Worm (Caenorhabditis elegans) whole organism, young adult: ENCODE data around the gene syf-3.

ENCODE experiments used
- B0261.1 ChIP-seq: sonication (generic microtip); optimal IDR thresholded peaks from 2 replicates; lab custom pipeline; 2016; ENCODE audit warnings: mild to moderate bottlenecking, missing genetic modification characterization, moderate library complexity, missing compliant biosample characterization
- D2030.7 ChIP-seq: fragments of 200-800 bp; sonication (Bioruptor generic); IDR thresholded peaks from 2 replicates; pipeline ENCODE4 v1.3.6; 2022; ENCODE audit warnings: missing genetic modification reagents, missing genetic modification characterization, missing compliant biosample characterization
- F10E7.11 ChIP-seq: sonication (generic microtip); optimal IDR thresholded peaks from 2 replicates; lab custom pipeline; 2017; ENCODE audit warnings: mild to moderate bottlenecking, missing genetic modification characterization, moderate library complexity, missing compliant biosample characterization
- F52B5.7 ChIP-seq: sonication (generic microtip); optimal IDR thresholded peaks from 2 replicates; lab custom pipeline; 2016; ENCODE audit warnings: mild to moderate bottlenecking, missing genetic modification characterization, missing compliant biosample characterization
- K12H6.12 ChIP-seq: fragments of 200-800 bp; sonication (Bioruptor generic); optimal IDR thresholded peaks from 2 replicates; lab custom pipeline; 2018; ENCODE audit warnings: mild to moderate bottlenecking, missing genetic modification characterization, missing compliant biosample characterization
- Y53G8AR.9 ChIP-seq: fragments of 200-800 bp; sonication (Bioruptor generic); conservative IDR thresholded peaks from 2 replicates; pipeline ENCODE4 v1.3.6; 2022; ENCODE audit warnings: missing genetic modification reagents, missing genetic modification characterization, missing compliant biosample characterization
- Y95B8A.8 ChIP-seq: fragments of 200-800 bp; sonication (Bioruptor generic); IDR thresholded peaks from 2 replicates; pipeline ENCODE4 v1.3.6; 2022; ENCODE audit warnings: missing genetic modification reagents, missing genetic modification characterization, missing compliant biosample characterization
- attf-5 ChIP-seq: fragments of 200-800 bp; sonication (Bioruptor generic); optimal IDR thresholded peaks from 2 replicates; lab custom pipeline; 2018; ENCODE audit warnings: mild to moderate bottlenecking, missing genetic modification characterization, missing compliant biosample characterization
- attf-6 ChIP-seq: fragments of 200-800 bp; sonication (Bioruptor generic); IDR thresholded peaks from 2 replicates; pipeline ENCODE4 v1.3.6; 2022; ENCODE audit warnings: missing genetic modification reagents, missing genetic modification characterization, missing compliant biosample characterization
- ccch-3 ChIP-seq: fragments of 200-800 bp; sonication (Bioruptor generic); optimal IDR thresholded peaks from 2 replicates; lab custom pipeline; 2018; ENCODE audit warnings: mild to moderate bottlenecking, missing genetic modification characterization, missing compliant biosample characterization
- cebp-2 ChIP-seq: fragments of 200-800 bp; sonication (Bioruptor generic); IDR thresholded peaks from 2 replicates; pipeline ENCODE4 v1.3.6; 2022; ENCODE audit warnings: missing genetic modification characterization, missing compliant biosample characterization
- ceh-79 ChIP-seq: sonication (generic microtip); optimal IDR thresholded peaks from 2 replicates; lab custom pipeline; 2017; ENCODE audit warnings: mild to moderate bottlenecking, missing genetic modification characterization, missing compliant biosample characterization
- dox-1 ChIP-seq: fragments of 200-800 bp; sonication (Bioruptor generic); IDR thresholded peaks from 2 replicates; pipeline ENCODE4 v1.3.6; 2022; ENCODE audit warnings: missing genetic modification reagents, missing genetic modification characterization, missing compliant biosample characterization
- efl-1 ChIP-seq: fragments of 150-350 bp; optimal IDR thresholded peaks from 2 replicates; lab custom pipeline; 2014; ENCODE audit warnings: missing biosample characterization, missing genetic modification reagents, missing genetic modification characterization
- egrh-3 ChIP-seq: fragments of 200-800 bp; sonication (Bioruptor generic); IDR thresholded peaks from 2 replicates; pipeline ENCODE4 v1.3.6; 2022; ENCODE audit warnings: missing genetic modification reagents, missing genetic modification characterization, missing compliant biosample characterization
- ekl-4 ChIP-seq: fragments of 200-800 bp; sonication (Bioruptor generic); IDR thresholded peaks from 2 replicates; pipeline ENCODE4 v1.3.6; 2022; ENCODE audit warnings: missing genetic modification reagents, missing genetic modification characterization, missing compliant biosample characterization
- him-1 ChIP-seq: sonication (generic microtip); optimal IDR thresholded peaks from 2 replicates; lab custom pipeline; 2016; ENCODE audit warnings: missing genotype, missing genetic modification reagents, missing genetic modification characterization, missing compliant biosample characterization
- hmg-1.2 ChIP-seq: fragments of 200-800 bp; sonication (Bioruptor generic); IDR thresholded peaks from 2 replicates; pipeline ENCODE4 v1.3.6; 2022; ENCODE audit warnings: missing genetic modification reagents, missing genetic modification characterization, missing compliant biosample characterization
- hmg-20 ChIP-seq: fragments of 200-800 bp; sonication (Bioruptor generic); IDR thresholded peaks from 2 replicates; pipeline ENCODE4 v1.3.6; 2022; ENCODE audit warnings: missing genetic modification reagents, missing genetic modification characterization, missing compliant biosample characterization
- lag-1 ChIP-seq: fragments of 200-800 bp; sonication (Bioruptor generic); IDR thresholded peaks from 2 replicates; pipeline ENCODE4 v1.3.6; 2022; ENCODE audit warnings: missing genetic modification reagents, missing genetic modification characterization, missing compliant biosample characterization
- lin-26 ChIP-seq: fragments of 200-800 bp; sonication (Bioruptor generic); IDR thresholded peaks from 2 replicates; pipeline ENCODE4 v1.3.6; 2022; ENCODE audit warnings: missing genetic modification reagents, missing genetic modification characterization, missing compliant biosample characterization
- lin-35 ChIP-seq, 3 experiments: fragments of 150-350 bp in 2 of 3; sonication (generic microtip) in 1 of 3; optimal IDR thresholded peaks; 2 replicates each; lab custom pipeline; 2014 to 2018; ENCODE audit warnings: missing biosample characterization in 3 of 3, missing genetic modification characterization in 3 of 3, missing genetic modification reagents in 3 of 3
- lir-1 ChIP-seq: fragments of 200-800 bp; sonication (Bioruptor generic); conservative IDR thresholded peaks from 2 replicates; pipeline ENCODE4 v1.3.6; 2022; ENCODE audit warnings: missing genetic modification reagents, missing genetic modification characterization, missing compliant biosample characterization
- nhr-80 ChIP-seq: sonication (generic microtip); optimal IDR thresholded peaks from 2 replicates; lab custom pipeline; 2016; ENCODE audit warnings: missing genetic modification characterization, missing compliant biosample characterization
- nhr-90 ChIP-seq: sonication (generic microtip); optimal IDR thresholded peaks from 2 replicates; lab custom pipeline; 2016; ENCODE audit warnings: missing genotype, mild to moderate bottlenecking, missing genetic modification characterization, missing compliant biosample characterization
- snpc-3.4 ChIP-seq: sonication (generic microtip); optimal IDR thresholded peaks from 2 replicates; lab custom pipeline; 2017; ENCODE audit warnings: missing genetic modification characterization, mild to moderate bottlenecking, missing compliant biosample characterization, antibody characterized with exemption, moderate library complexity, missing genotype, missing genetic modification reagents
- snpc-4 ChIP-seq, 5 experiments: fragments of 150-350 bp in 1 of 5; sonication (generic microtip) in 4 of 5; optimal IDR thresholded peaks; 2 replicates each; lab custom pipeline; 2014 to 2018; ENCODE audit warnings: missing genetic modification characterization in 5 of 5, missing biosample characterization in 3 of 5, antibody characterized with exemption in 2 of 5, mild to moderate bottlenecking in 2 of 5, missing compliant biosample characterization in 2 of 5, missing genotype in 2 of 5, moderate library complexity in 2 of 5, missing genetic modification reagents in 1 of 5
- unc-62 ChIP-seq: fragments of 150-350 bp; optimal IDR thresholded peaks from 2 replicates; lab custom pipeline; 2014; ENCODE audit warnings: missing biosample characterization, missing genetic modification reagents, missing genetic modification characterization
- xnd-1 ChIP-seq: sonication (generic microtip); optimal IDR thresholded peaks from 2 replicates; lab custom pipeline; 2016; ENCODE audit warnings: missing genotype, missing genetic modification reagents, missing genetic modification characterization, missing compliant biosample characterization
- ztf-18 ChIP-seq: sonication (generic microtip); optimal IDR thresholded peaks from 2 replicates; lab custom pipeline; 2016; ENCODE audit warnings: missing genotype, mild to moderate bottlenecking, missing genetic modification characterization, missing compliant biosample characterization
- ztf-22 ChIP-seq: fragments of 200-800 bp; sonication (Bioruptor generic); optimal IDR thresholded peaks from 2 replicates; lab custom pipeline; 2018; ENCODE audit warnings: mild to moderate bottlenecking, missing genetic modification characterization, moderate library complexity, missing compliant biosample characterization
- ztf-25 ChIP-seq: fragments of 200-800 bp; sonication (Bioruptor generic); IDR thresholded peaks from 2 replicates; pipeline ENCODE4 v1.3.6; 2022; ENCODE audit warnings: missing genetic modification reagents, missing genetic modification characterization, missing compliant biosample characterization

The syf-3 gene

ce11 chrV:5955627-5956026 is 15.8 kb downstream of the syf-3 start:
- TF ChIP-seq lin-26 (GFP tag; lab: Robert Waterston, UW) (no peak), F52B5.7 (no peak), B0261.1 (tag; lab: Kevin White, UChicago) (no peak)

- no peak for TF ChIP-seq efl-1 (GFP tag; lab: Kevin White, UChicago)
- 0 out of 2 replicates have a peak, but pooled peaks have one; percentile 16 for TF ChIP-seq cebp-2 (GFP tag; lab: Robert Waterston, UW)
Observed at ce11 chrV:5961516-5961915, 21.7 kb downstream of the syf-3 start, which contains the start of gene mcp-1. mcp-1 (plus strand) TSS chrV:5961807.

DNA sequence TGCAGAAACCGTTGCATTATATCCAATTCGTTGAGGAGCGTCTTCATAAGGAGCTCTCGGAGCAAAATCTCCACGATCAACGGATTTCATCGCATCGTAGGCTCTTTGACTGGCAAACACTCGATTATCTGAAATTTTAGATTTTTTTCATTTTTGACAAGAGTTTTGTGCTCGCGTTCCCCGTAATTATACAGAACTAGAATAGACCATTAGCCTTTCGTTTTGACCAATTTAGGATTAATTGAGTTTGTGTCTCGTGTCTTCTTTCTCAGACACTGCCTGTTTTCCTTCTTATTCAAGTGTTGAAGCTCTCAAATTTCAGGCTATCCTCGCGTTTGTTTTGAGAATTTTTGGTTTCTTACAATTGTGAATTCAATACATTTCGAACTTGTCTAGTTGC is 23.3 kb downstream of the syf-3 start:
- TF ChIP-seq unc-62 (GFP tag; lab: Kevin White, UChicago) (no peak), F10E7.11 (tag; lab: Kevin White, UChicago) (no peak), lag-1 (GFP tag; lab: Robert Waterston, UW) (no peak), nhr-80 (tag; lab: Kevin White, UChicago) (no peak), hmg-20 (GFP tag; lab: Robert Waterston, UW) (no peak), egrh-3 (no peak), ceh-79 (tag; lab: Kevin White, UChicago) (no peak), ccch-3 (GFP tag; lab: Kevin White, UChicago) (no peak), Y95B8A.8 (GFP tag; lab: Robert Waterston, UW) (no peak), attf-5 (GFP tag; lab: Kevin White, UChicago) (no peak), lin-26 (GFP tag; lab: Robert Waterston, UW) (no peak), snpc-3.4 (tag; lab: Kevin White, UChicago) (no peak), lir-1 (GFP tag; lab: Robert Waterston, UW) (no peak), ztf-25 (GFP tag; lab: Robert Waterston, UW) (no peak), ztf-22 (no peak), attf-6 (no peak), efl-1 (GFP tag; lab: Kevin White, UChicago) (no peak), D2030.7 (GFP tag; lab: Robert Waterston, UW) (no peak)

DNA sequence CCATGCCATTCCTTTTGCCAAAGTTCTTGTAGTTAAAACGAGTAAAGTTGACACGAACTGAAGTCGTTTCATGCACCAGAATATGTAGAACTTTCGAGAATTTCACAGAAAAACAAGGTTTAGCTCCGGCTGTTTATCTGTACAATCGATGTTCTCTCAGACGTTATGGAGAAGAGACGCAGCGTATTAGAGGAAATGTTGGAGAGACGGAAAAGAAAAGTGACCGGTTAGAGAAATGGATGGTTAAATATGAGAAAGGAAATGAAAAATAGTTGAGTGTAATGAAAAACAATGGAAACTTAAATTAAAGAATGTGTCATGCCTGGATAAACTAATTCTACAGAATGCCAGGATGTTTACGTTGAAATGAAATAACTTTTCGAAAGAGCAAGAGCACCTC is 23.9 kb downstream of the syf-3 start, which contains the start of gene pcm-1:
TSS of gene pcm-1 (minus strand) at position 187 of the 400 bp plus-strand sequence.
- no peak for TF ChIP-seq nhr-80 (tag; lab: Kevin White, UChicago)
- no peak for TF ChIP-seq nhr-90 (tag; lab: Kevin White, UChicago)
- no peak for TF ChIP-seq snpc-4 (GFP tag; optimal IDR thresholded peaks at IDR 0.05; lab: Kevin White, UChicago)
- no peak for TF ChIP-seq snpc-4 (tag; optimal IDR thresholded peaks at IDR 0.05; lab: Kevin White, UChicago)
- no peak for TF ChIP-seq ekl-4
- TF ChIP-seq dox-1 (GFP tag; lab: Robert Waterston, UW) = no peak
- no peak for TF ChIP-seq xnd-1 (tag; lab: Kevin White, UChicago)
- peak; percentile 45; the same call in 1 of the 2 replicates for TF ChIP-seq hmg-1.2 (GFP tag; lab: Robert Waterston, UW)
- TF ChIP-seq K12H6.12 (tag; lab: Kevin White, UChicago) = peak; percentile 33
- no peak for TF ChIP-seq lin-35 (GFP tag; optimal IDR thresholded peaks at IDR 0.05; lab: Kevin White, UChicago)
- no peak for TF ChIP-seq ztf-18
- TF ChIP-seq Y53G8AR.9 (GFP tag; lab: Robert Waterston, UW) = no peak
- TF ChIP-seq him-1 (tag; lab: Kevin White, UChicago) = no peak
- no peak for TF ChIP-seq ztf-25 (GFP tag; lab: Robert Waterston, UW)
- TF ChIP-seq snpc-3.4 (tag; lab: Kevin White, UChicago) = no peak
- TF ChIP-seq, all 124 proteins: peak for 2
